Fruit fly (Drosophila melanogaster): ENCODE results near the gene CG9396.

The CG9396 gene

DNA sequence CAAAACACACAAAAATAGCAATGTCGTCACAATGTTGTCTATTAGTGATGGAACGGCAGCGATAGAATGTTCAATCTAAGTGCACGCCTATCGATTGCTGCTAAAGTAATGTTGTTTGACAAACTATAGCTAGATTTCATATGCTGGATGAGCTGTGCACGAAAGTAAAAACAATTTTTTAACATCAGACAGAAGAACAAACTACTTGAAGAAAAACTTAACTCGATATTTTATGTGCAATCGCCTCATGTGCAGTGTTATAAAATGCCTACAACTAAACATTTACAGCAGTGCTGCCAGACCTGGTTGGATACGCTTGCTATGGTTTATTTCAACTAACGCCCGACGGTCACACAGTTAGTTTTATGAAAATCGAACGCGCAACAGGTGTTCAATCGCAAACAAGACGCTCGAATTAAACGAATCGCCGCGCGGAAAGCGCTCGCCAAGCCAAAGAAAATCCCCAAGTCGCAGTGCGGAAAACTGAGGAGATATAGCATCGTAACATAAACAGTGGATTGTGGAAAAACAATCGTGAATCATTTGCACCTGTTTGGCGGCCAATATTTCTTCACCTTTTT lies 19.6 kb upstream of the CG9396 start, which contains the start of the genes bocks and CG8312 (continued):
- TF ChIP-seq CG14441 (GFP tag; IDR thresholded peaks at IDR 0.05) (no peak), CG14710 (tag; optimal IDR thresholded peaks at IDR 0.05) (peak; percentile 86), Trl (optimal IDR thresholded peaks at IDR 0.05) (no peak), Trl (GFP tag; optimal IDR thresholded peaks at IDR 0.05) (peak; percentile 63), Fer3 (tag; optimal IDR thresholded peaks at IDR 0.05) (peak; percentile 33), CG17912 (GFP tag; optimal IDR thresholded peaks at IDR 0.05) (peak; percentile 64), CG2678 (tag; optimal IDR thresholded peaks at IDR 0.05) (peak; percentile 22), ham (GFP tag; IDR thresholded peaks at IDR 0.05) (no peak), CrebB (tag; optimal IDR thresholded peaks at IDR 0.05) (peak; percentile 60), CG13287 (GFP tag; IDR thresholded peaks at IDR 0.05; ENCODE audit: partially characterized antibody) (no peak), Side (GFP tag; optimal IDR thresholded peaks at IDR 0.05) (peak; percentile 20), CG11093 (GFP tag; IDR thresholded peaks at IDR 0.05) (no peak), Meics (GFP tag; optimal IDR thresholded peaks at IDR 0.05) (peak; percentile 6), CG12659 (GFP tag; optimal IDR thresholded peaks at IDR 0.05) (peak; percentile 89), CG3838 (GFP tag; optimal IDR thresholded peaks at IDR 0.05) (peak; percentile 80), gem (tag; optimal IDR thresholded peaks at IDR 0.05) (peak; percentile 24), Awh (GFP tag; IDR thresholded peaks at IDR 0.05) (no peak), CG15479 (GFP tag; optimal IDR thresholded peaks at IDR 0.05) (peak; percentile 83), D (optimal IDR thresholded peaks at IDR 0.05) (peak; percentile 64), D (GFP tag; optimal IDR thresholded peaks at IDR 0.05) (no peak), jumu (GFP tag; optimal IDR thresholded peaks at IDR 0.05) (peak; percentile 58), Jarid2 (GFP tag; optimal IDR thresholded peaks at IDR 0.05) (peak; percentile 91), CG3281 (GFP tag; optimal IDR thresholded peaks at IDR 0.05) (peak; percentile 19), CG8944 (GFP tag; optimal IDR thresholded peaks at IDR 0.05) (peak; percentile 5), Hr51 (GFP tag; optimal IDR thresholded peaks at IDR 0.05) (peak in 1 of 2 experiments; percentile 33), nerfin-1 (tag; optimal IDR thresholded peaks at IDR 0.05) (peak; percentile 50), amos (GFP tag; IDR thresholded peaks at IDR 0.05; ENCODE audit: partially characterized antibody) (no peak), CG15601 (tag; optimal IDR thresholded peaks at IDR 0.05) (peak; percentile 82), CG33213 (GFP tag; optimal IDR thresholded peaks at IDR 0.05) (peak; percentile 80), CG7839 (tag; optimal IDR thresholded peaks at IDR 0.05) (peak; percentile 31), crol (GFP tag; IDR thresholded peaks at IDR 0.05) (no peak), Atf-2 (GFP tag; optimal IDR thresholded peaks at IDR 0.05) (peak; percentile 51), CG10654 (GFP tag; optimal IDR thresholded peaks at IDR 0.05) (peak; percentile 38), CG14667 (GFP tag; IDR thresholded peaks at IDR 0.05) (no peak), gfzf (GFP tag; optimal IDR thresholded peaks at IDR 0.05) (peak; percentile 95), Elba2 (GFP tag; optimal IDR thresholded peaks at IDR 0.05) (no peak), tx (GFP tag; optimal IDR thresholded peaks at IDR 0.05) (peak; percentile 38), CG9215 (GFP tag; IDR thresholded peaks at IDR 0.05) (no peak), inv (GFP tag; IDR thresholded peaks at IDR 0.05; ENCODE audit: partially characterized antibody) (no peak), Antp (GFP tag; optimal IDR thresholded peaks at IDR 0.05) (peak; percentile 62), CG16813 (GFP tag; IDR thresholded peaks at IDR 0.05; ENCODE audit: partially characterized antibody) (no peak), usp (GFP tag; optimal IDR thresholded peaks at IDR 0.05) (no peak), Sry-β (GFP tag; optimal IDR thresholded peaks at IDR 0.05) (peak; percentile 30), repo (GFP tag; optimal IDR thresholded peaks at IDR 0.05) (peak; percentile 46), CG2712 (tag; optimal IDR thresholded peaks at IDR 0.05) (peak; percentile 54), ac (GFP tag; optimal IDR thresholded peaks at IDR 0.05) (no peak), CG18619 (GFP tag; optimal IDR thresholded peaks at IDR 0.05) (peak; percentile 29), Oli (tag; optimal IDR thresholded peaks at IDR 0.05) (no peak), CG10147 (GFP tag; optimal IDR thresholded peaks at IDR 0.05) (peak; percentile 47)

Data from whole organism, embryonic.